Worm (Caenorhabditis elegans) whole organism, L4/young adult: ENCODE data around the gene C34F11.1.

Experiments used
- W03F9.2 ChIP-seq: fragments of 150-350 bp; optimal IDR thresholded peaks from 2 replicates; lab custom pipeline; 2014; ENCODE audit warnings: missing biosample characterization, missing genetic modification characterization
- him-1 ChIP-seq: sonication (generic microtip); optimal IDR thresholded peaks from 2 replicates; lab custom pipeline; 2016; ENCODE audit warnings: missing genotype, missing genetic modification reagents, missing genetic modification characterization, missing compliant biosample characterization

DNA sequence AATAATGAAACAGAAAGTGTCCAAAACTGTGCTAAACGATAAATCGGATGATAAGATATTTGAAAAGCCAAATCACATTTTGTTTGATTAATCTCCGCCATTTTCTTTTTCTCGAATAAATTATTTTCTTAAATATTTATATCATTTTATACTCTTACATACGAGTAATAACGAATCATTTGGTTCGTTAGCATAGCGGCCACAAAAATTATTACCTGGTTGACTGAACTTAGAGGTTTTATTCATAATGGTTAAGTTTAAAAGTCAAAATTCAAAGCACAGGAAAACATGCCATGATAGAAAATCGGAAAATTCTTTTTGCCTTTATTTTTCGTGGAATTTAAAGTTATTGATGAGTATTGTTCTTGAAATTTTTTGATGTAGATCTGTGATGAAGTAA, 49.5 kb upstream of the C34F11.1 start, which contains the start of gene srb-5:
- TF ChIP-seq W03F9.2 (tag; lab: Kevin White, UChicago) (no peak), him-1 (tag; lab: Kevin White, UChicago) (no peak)
